Worm (Caenorhabditis elegans) whole organism, young adult: ENCODE measurements around the gene glb-14.

ENCODE experiments used
- B0019.2 ChIP-seq: fragments of 200-800 bp; sonication (Bioruptor generic); conservative IDR thresholded peaks from 2 replicates; pipeline ENCODE4 v1.3.6; 2022; ENCODE audit warnings: missing genetic modification reagents, missing genetic modification characterization, missing compliant biosample characterization
- D2030.7 ChIP-seq: fragments of 200-800 bp; sonication (Bioruptor generic); IDR thresholded peaks from 2 replicates; pipeline ENCODE4 v1.3.6; 2022; ENCODE audit warnings: missing genetic modification reagents, missing genetic modification characterization, missing compliant biosample characterization
- F10E7.11 ChIP-seq: sonication (generic microtip); optimal IDR thresholded peaks from 2 replicates; lab custom pipeline; 2017; ENCODE audit warnings: mild to moderate bottlenecking, missing genetic modification characterization, moderate library complexity, missing compliant biosample characterization
- F57C9.4 ChIP-seq: sonication (generic microtip); optimal IDR thresholded peaks from 2 replicates; lab custom pipeline; 2017; ENCODE audit warnings: mild to moderate bottlenecking, missing genetic modification characterization, missing compliant biosample characterization
- atf-7 ChIP-seq: sonication (generic microtip); optimal IDR thresholded peaks from 2 replicates; lab custom pipeline; 2017; ENCODE audit warnings: mild to moderate bottlenecking, missing genetic modification characterization, missing compliant biosample characterization
- athp-1 ChIP-seq: sonication (generic microtip); optimal IDR thresholded peaks from 2 replicates; lab custom pipeline; 2017; ENCODE audit warnings: mild to moderate bottlenecking, missing genetic modification characterization, missing compliant biosample characterization
- attf-3 ChIP-seq: fragments of 200-800 bp; sonication (Bioruptor generic); conservative IDR thresholded peaks from 2 replicates; pipeline ENCODE4 v1.3.6; 2022; ENCODE audit warnings: missing genetic modification reagents, missing genetic modification characterization, missing compliant biosample characterization
- bed-2 ChIP-seq: fragments of 200-800 bp; sonication (Bioruptor generic); IDR thresholded peaks from 2 replicates; pipeline ENCODE4 v1.3.6; 2022; ENCODE audit warnings: missing genetic modification reagents, missing genetic modification characterization, missing compliant biosample characterization
- ccch-3 ChIP-seq: fragments of 200-800 bp; sonication (Bioruptor generic); optimal IDR thresholded peaks from 2 replicates; lab custom pipeline; 2018; ENCODE audit warnings: mild to moderate bottlenecking, missing genetic modification characterization, missing compliant biosample characterization
- ceh-40 ChIP-seq: fragments of 200-800 bp; sonication (Bioruptor generic); IDR thresholded peaks from 2 replicates; pipeline ENCODE4 v1.3.6; 2022; ENCODE audit warnings: missing genetic modification characterization, missing compliant biosample characterization
- ceh-91 ChIP-seq: fragments of 200-800 bp; sonication (Bioruptor generic); IDR thresholded peaks from 2 replicates; pipeline ENCODE4 v1.3.6; 2022; ENCODE audit warnings: missing genetic modification reagents, missing genetic modification characterization, missing compliant biosample characterization
- chd-7 ChIP-seq: sonication (generic microtip); optimal IDR thresholded peaks from 2 replicates; lab custom pipeline; 2016; ENCODE audit warnings: mild to moderate bottlenecking, missing genetic modification characterization, moderate library complexity, missing compliant biosample characterization
- die-1 ChIP-seq: sonication (generic microtip); optimal IDR thresholded peaks from 2 replicates; lab custom pipeline; 2016; ENCODE audit warnings: missing genotype, mild to moderate bottlenecking, missing genetic modification characterization, missing compliant biosample characterization
- dpff-1 ChIP-seq: sonication (generic microtip); optimal IDR thresholded peaks from 2 replicates; lab custom pipeline; 2017; ENCODE audit warnings: mild to moderate bottlenecking, missing genetic modification characterization, missing compliant biosample characterization
- egl-18 ChIP-seq: fragments of 200-800 bp; sonication (Bioruptor generic); IDR thresholded peaks from 2 replicates; pipeline ENCODE4 v1.3.6; 2022; ENCODE audit warnings: missing genetic modification reagents, missing genetic modification characterization, missing compliant biosample characterization
- ets-4 ChIP-seq: fragments of 200-800 bp; sonication (Bioruptor generic); optimal IDR thresholded peaks from 2 replicates; lab custom pipeline; 2018; ENCODE audit warnings: mild to moderate bottlenecking, missing genetic modification characterization, missing compliant biosample characterization
- him-1 ChIP-seq: sonication (generic microtip); optimal IDR thresholded peaks from 2 replicates; lab custom pipeline; 2016; ENCODE audit warnings: missing genotype, missing genetic modification reagents, missing genetic modification characterization, missing compliant biosample characterization
- hmg-1.2 ChIP-seq: fragments of 200-800 bp; sonication (Bioruptor generic); IDR thresholded peaks from 2 replicates; pipeline ENCODE4 v1.3.6; 2022; ENCODE audit warnings: missing genetic modification reagents, missing genetic modification characterization, missing compliant biosample characterization
- hrde-1 ChIP-seq: sonication (generic microtip); optimal IDR thresholded peaks from 2 replicates; lab custom pipeline; 2016; ENCODE audit warnings: missing genetic modification characterization, mild to moderate bottlenecking, missing compliant biosample characterization, moderate library complexity, missing genotype, missing genetic modification reagents, borderline replicate concordance
- hsf-1 ChIP-seq: fragments of 200-800 bp; sonication (Bioruptor generic); IDR thresholded peaks from 2 replicates; pipeline ENCODE4 v1.3.6; 2022; ENCODE audit warnings: missing genetic modification reagents, missing genetic modification characterization, missing compliant biosample characterization
- lag-1 ChIP-seq: fragments of 200-800 bp; sonication (Bioruptor generic); IDR thresholded peaks from 2 replicates; pipeline ENCODE4 v1.3.6; 2022; ENCODE audit warnings: missing genetic modification reagents, missing genetic modification characterization, missing compliant biosample characterization
- lin-35 ChIP-seq, 3 experiments: fragments of 150-350 bp in 2 of 3; sonication (generic microtip) in 1 of 3; optimal IDR thresholded peaks; 2 replicates each; lab custom pipeline; 2014 to 2018; ENCODE audit warnings: missing biosample characterization in 3 of 3, missing genetic modification characterization in 3 of 3, missing genetic modification reagents in 3 of 3
- lsl-1 ChIP-seq: fragments of 200-800 bp; sonication (Bioruptor generic); optimal IDR thresholded peaks from 2 replicates; lab custom pipeline; 2018; ENCODE audit warnings: mild to moderate bottlenecking, missing genetic modification characterization, moderate library complexity, missing compliant biosample characterization
- lsy-27 ChIP-seq: sonication (generic microtip); optimal IDR thresholded peaks from 2 replicates; lab custom pipeline; 2017; ENCODE audit warnings: missing genetic modification characterization, mild to moderate bottlenecking, missing compliant biosample characterization, antibody characterized with exemption, missing genotype, borderline replicate concordance; ENCODE audit not compliant: insufficient read depth
- madf-10 ChIP-seq: sonication (generic microtip); optimal IDR thresholded peaks from 2 replicates; lab custom pipeline; 2016; ENCODE audit warnings: mild to moderate bottlenecking, missing genetic modification characterization, missing compliant biosample characterization
- madf-3 ChIP-seq: fragments of 200-800 bp; sonication (Bioruptor generic); IDR thresholded peaks from 2 replicates; pipeline ENCODE4 v1.3.6; 2022; ENCODE audit warnings: missing genetic modification reagents, missing genetic modification characterization, missing compliant biosample characterization
- madf-8 ChIP-seq: fragments of 200-800 bp; sonication (Bioruptor generic); conservative IDR thresholded peaks from 2 replicates; pipeline ENCODE4 v1.3.6; 2022; ENCODE audit warnings: missing genetic modification reagents, missing genetic modification characterization, missing compliant biosample characterization
- mel-28 ChIP-seq: sonication (generic microtip); optimal IDR thresholded peaks from 2 replicates; lab custom pipeline; 2016; ENCODE audit warnings: borderline replicate concordance, mild to moderate bottlenecking, missing genetic modification characterization, missing compliant biosample characterization
- nfya-2 ChIP-seq: fragments of 200-800 bp; sonication (Bioruptor generic); IDR thresholded peaks from 2 replicates; pipeline ENCODE4 v1.3.6; 2022; ENCODE audit warnings: missing genetic modification reagents, missing genetic modification characterization, missing compliant biosample characterization
- nhr-80 ChIP-seq: sonication (generic microtip); optimal IDR thresholded peaks from 2 replicates; lab custom pipeline; 2016; ENCODE audit warnings: missing genetic modification characterization, missing compliant biosample characterization
- rec-8 ChIP-seq, 2 experiments: sonication (generic microtip); optimal IDR thresholded peaks; 2 replicates each; lab custom pipeline; 2016; ENCODE audit warnings: mild to moderate bottlenecking in 2 of 2, missing genetic modification characterization in 2 of 2, missing genetic modification reagents in 2 of 2, missing genotype in 2 of 2, missing biosample characterization in 1 of 2, missing compliant biosample characterization in 1 of 2, moderate library complexity in 1 of 2
- sdz-38 ChIP-seq: sonication (generic microtip); optimal IDR thresholded peaks from 2 replicates; lab custom pipeline; 2016; ENCODE audit warnings: missing genotype, missing genetic modification characterization, missing compliant biosample characterization
- sea-2 ChIP-seq: fragments of 200-800 bp; sonication (Bioruptor generic); IDR thresholded peaks from 2 replicates; pipeline ENCODE4 v1.3.6; 2022; ENCODE audit warnings: missing genetic modification characterization, missing compliant biosample characterization
- snpc-1.1 ChIP-seq: sonication (generic microtip); optimal IDR thresholded peaks from 2 replicates; lab custom pipeline; 2017; ENCODE audit warnings: missing genetic modification characterization, mild to moderate bottlenecking, missing compliant biosample characterization, antibody characterized with exemption, moderate library complexity, missing genotype, missing genetic modification reagents; ENCODE audit not compliant: insufficient read depth
- snpc-1.3 ChIP-seq: sonication (generic microtip); optimal IDR thresholded peaks from 2 replicates; lab custom pipeline; 2017; ENCODE audit warnings: missing genetic modification characterization, mild to moderate bottlenecking, missing compliant biosample characterization, antibody characterized with exemption, moderate library complexity, missing genotype, missing genetic modification reagents; ENCODE audit not compliant: insufficient read depth
- tbp1 ChIP-seq: fragments of 200-800 bp; sonication (Bioruptor generic); optimal IDR thresholded peaks from 2 replicates; lab custom pipeline; 2018; ENCODE audit warnings: mild to moderate bottlenecking, missing genetic modification characterization, missing compliant biosample characterization
- tbx-9 ChIP-seq: sonication (generic microtip); optimal IDR thresholded peaks from 2 replicates; lab custom pipeline; 2016; ENCODE audit warnings: borderline replicate concordance, missing genetic modification characterization, inconsistent platforms, missing compliant biosample characterization
- ztf-18 ChIP-seq: sonication (generic microtip); optimal IDR thresholded peaks from 2 replicates; lab custom pipeline; 2016; ENCODE audit warnings: missing genotype, mild to moderate bottlenecking, missing genetic modification characterization, missing compliant biosample characterization
- ztf-3 ChIP-seq: fragments of 200-800 bp; sonication (Bioruptor generic); optimal IDR thresholded peaks from 2 replicates; lab custom pipeline; 2018; ENCODE audit warnings: mild to moderate bottlenecking, missing genetic modification characterization, missing compliant biosample characterization

The glb-14 gene

DNA sequence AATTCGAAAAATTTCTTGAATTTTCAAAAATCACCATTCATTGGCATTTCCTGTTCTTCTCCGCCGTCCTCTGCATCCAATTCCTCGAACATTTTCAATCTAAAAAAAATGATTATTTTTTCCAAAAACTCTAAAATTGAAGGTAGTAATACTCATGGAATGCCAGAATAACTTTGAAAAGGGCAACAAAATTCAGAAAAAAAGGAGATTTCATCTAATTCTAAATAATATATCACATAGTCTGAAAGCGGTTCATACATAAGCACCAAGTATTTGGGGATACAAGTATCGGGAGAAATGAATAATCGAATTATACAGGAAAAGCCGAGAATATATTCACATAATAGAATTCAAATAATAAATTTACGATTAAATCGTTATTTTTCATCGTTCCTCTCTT is 30.5 kb upstream of the glb-14 start, which contains the start of gene mdt-28:
Gene mdt-28, minus strand, starts transcription at position 101 of the 400 bp plus-strand sequence.
- TF ChIP-seq mel-28 (tag; lab: Kevin White, UChicago) (no peak), nfya-2 (no peak), F57C9.4 (tag; lab: Kevin White, UChicago) (no peak), D2030.7 (no peak), atf-7 (tag; lab: Kevin White, UChicago) (no peak), madf-10 (tag; lab: Kevin White, UChicago) (no peak), lin-35 (GFP tag; optimal IDR thresholded peaks at IDR 0.05; lab: Kevin White, UChicago) (no peak), sea-2 (no peak), chd-7 (tag; lab: Kevin White, UChicago) (no peak), F10E7.11 (tag; lab: Kevin White, UChicago) (no peak), hrde-1 (tag; lab: Kevin White, UChicago) (no peak), madf-8 (GFP tag; lab: Robert Waterston, UW) (no peak), ztf-3 (GFP tag; lab: Kevin White, UChicago) (no peak), lsl-1 (GFP tag; lab: Kevin White, UChicago) (no peak), ceh-91 (no peak), sdz-38 (tag; lab: Kevin White, UChicago) (no peak), ets-4 (GFP tag; lab: Kevin White, UChicago) (no peak), B0019.2 (GFP tag; lab: Robert Waterston, UW) (no peak)

DNA sequence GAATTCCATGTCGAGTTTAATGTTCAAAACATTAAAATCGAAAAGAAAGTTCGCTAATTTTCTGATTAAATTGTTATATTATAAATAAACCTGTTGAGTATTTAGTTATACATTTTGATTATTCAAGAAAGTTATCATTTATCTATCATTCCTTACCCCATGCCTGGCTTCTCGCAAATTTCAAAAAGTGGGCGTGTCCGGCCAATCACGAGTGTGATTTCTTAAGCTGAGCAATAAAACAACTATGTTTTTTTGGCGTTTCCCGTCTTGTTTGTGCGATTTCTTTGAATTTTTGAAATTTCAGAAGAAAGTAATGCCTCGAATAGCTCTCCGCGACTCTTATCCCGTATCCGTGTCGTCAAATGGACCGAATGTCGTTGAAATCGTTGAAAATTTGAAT is 27.8 kb upstream of the glb-14 start, which contains the start of gene fbxa-94:
Gene fbxa-94, plus strand, starts transcription at position 301 of the 400 bp plus-strand sequence.
- TF ChIP-seq snpc-1.3 (tag; lab: Kevin White, UChicago): no peak
- no peak for TF ChIP-seq athp-1 (tag; lab: Kevin White, UChicago)
- TF ChIP-seq die-1 (tag; lab: Kevin White, UChicago): no peak
- no peak for TF ChIP-seq chd-7 (tag; lab: Kevin White, UChicago)
- TF ChIP-seq egl-18 (GFP tag; lab: Robert Waterston, UW): no peak
- no peak for TF ChIP-seq F57C9.4 (tag; lab: Kevin White, UChicago)
- no peak for TF ChIP-seq nhr-80 (tag; lab: Kevin White, UChicago)
- no peak for TF ChIP-seq ceh-40 (GFP tag; lab: Robert Waterston, UW)
- no peak for TF ChIP-seq hsf-1
- no peak for TF ChIP-seq lsy-27
- TF ChIP-seq bed-2 (GFP tag; lab: Robert Waterston, UW): no peak
- TF ChIP-seq rec-8 (tag; optimal IDR thresholded peaks at IDR 0.05; lab: Kevin White, UChicago): no peak
- TF ChIP-seq snpc-1.1: no peak
- no peak for TF ChIP-seq attf-3 (GFP tag; lab: Robert Waterston, UW)
- TF ChIP-seq madf-3 (GFP tag; lab: Robert Waterston, UW): no peak
- no peak for TF ChIP-seq ccch-3 (GFP tag; lab: Kevin White, UChicago)
- TF ChIP-seq hmg-1.2 (GFP tag; lab: Robert Waterston, UW): no peak
- no peak for TF ChIP-seq tbp1 (GFP tag; lab: Kevin White, UChicago)
- TF ChIP-seq atf-7 (tag; lab: Kevin White, UChicago): no peak

DNA sequence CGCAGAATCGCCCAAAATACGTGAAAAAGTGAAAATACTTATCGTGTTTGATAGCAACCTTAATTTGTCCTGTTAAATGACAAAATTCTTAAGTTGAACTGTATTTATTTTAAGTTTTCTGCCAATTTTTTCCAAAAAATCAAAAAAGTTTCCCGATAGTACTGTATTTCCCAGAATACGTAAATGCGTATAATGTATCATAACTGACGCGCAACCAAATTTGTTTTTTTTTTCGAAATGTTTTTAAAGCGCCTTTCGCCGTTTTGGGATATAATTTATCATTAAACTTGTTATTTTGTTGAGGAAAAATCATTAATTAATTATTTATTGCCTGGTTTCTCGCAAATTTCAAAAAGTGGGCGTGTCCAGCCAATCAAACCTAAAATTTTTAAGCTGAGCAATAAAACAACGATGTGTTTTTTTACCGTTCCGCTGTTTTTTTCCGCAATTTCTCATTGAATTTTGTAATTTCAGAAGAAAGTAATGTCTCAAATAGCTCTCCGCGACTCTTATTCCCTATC is 26.3 kb upstream of the glb-14 start, which contains the start of gene fbxa-95:
Gene fbxa-95, plus strand, starts transcription at position 471 of the 521 bp plus-strand sequence.
- TF ChIP-seq madf-3 (GFP tag; lab: Robert Waterston, UW) (no peak), lsl-1 (GFP tag; lab: Kevin White, UChicago) (peak; percentile 62), him-1 (tag; lab: Kevin White, UChicago) (peak; percentile 31), attf-3 (GFP tag; lab: Robert Waterston, UW) (no peak), lag-1 (GFP tag; lab: Robert Waterston, UW) (no peak), athp-1 (tag; lab: Kevin White, UChicago) (peak; percentile 64), ztf-18 (tag; lab: Kevin White, UChicago) (no peak), dpff-1 (tag; lab: Kevin White, UChicago) (no peak), tbx-9 (no peak), atf-7 (tag; lab: Kevin White, UChicago) (no peak)
- TF ChIP-seq, all 124 proteins: peak for 3
